Fruit fly (Drosophila melanogaster): ENCODE measurements around the gene Nhe3.

Nhe3 gene

DNA sequence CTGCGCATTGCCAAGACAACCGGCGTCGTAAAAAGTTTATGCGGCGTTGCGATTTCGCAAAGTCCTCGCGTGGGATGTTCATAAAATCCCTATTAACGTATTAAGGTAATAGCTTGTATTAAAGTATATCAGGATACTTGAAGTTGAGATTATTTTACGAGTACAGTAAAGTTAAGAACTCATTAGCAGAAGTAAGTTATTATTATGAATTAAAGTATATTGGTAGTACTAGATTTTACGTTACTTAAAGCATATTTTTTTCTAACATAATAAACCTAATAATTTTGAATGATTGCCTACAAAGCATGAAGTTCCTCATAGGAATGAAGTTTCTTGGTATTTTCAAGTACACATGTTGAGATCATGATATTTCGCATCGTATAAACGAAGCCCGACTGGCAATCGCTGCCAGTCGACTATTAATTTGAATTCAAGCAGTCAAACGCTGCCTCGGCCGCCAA lies 9.7 kb upstream of the Nhe3 start (continued):
- TF ChIP-seq CG2875 (GFP tag; optimal IDR thresholded peaks at IDR 0.05) (peak; percentile 50), Hsf (GFP tag; optimal IDR thresholded peaks at IDR 0.05) (peak; percentile 21), CG2712 (tag; optimal IDR thresholded peaks at IDR 0.05) (peak; percentile 77), CG17361 (GFP tag; IDR thresholded peaks at IDR 0.05) (peak; percentile 83), br (optimal IDR thresholded peaks at IDR 0.05) (no peak), HLH4C (GFP tag; IDR thresholded peaks at IDR 0.05; ENCODE audit: partially characterized antibody) (no peak), B-H1 (GFP tag; IDR thresholded peaks at IDR 0.05) (no peak), grn (GFP tag; optimal IDR thresholded peaks at IDR 0.05) (no peak), Lim3 (GFP tag; IDR thresholded peaks at IDR 0.05) (no peak), Ssrp (tag; optimal IDR thresholded peaks at IDR 0.05) (peak; percentile 53), CG17385 (GFP tag; optimal IDR thresholded peaks at IDR 0.05) (peak; percentile 59), sc (optimal IDR thresholded peaks at IDR 0.05) (no peak), sc (GFP tag; optimal IDR thresholded peaks at IDR 0.05) (peak; percentile 37), CG17612 (GFP tag; IDR thresholded peaks at IDR 0.05) (no peak), lola (GFP tag; optimal IDR thresholded peaks at IDR 0.05) (peak in 1 of 3 experiments; percentile 80), sob (GFP tag; IDR thresholded peaks at IDR 0.05) (no peak), hth (optimal IDR thresholded peaks at IDR 0.05) (no peak), CG13296 (GFP tag; optimal IDR thresholded peaks at IDR 0.05) (peak; percentile 28), Camta (GFP tag; optimal IDR thresholded peaks at IDR 0.05) (no peak), CG12071 (GFP tag; optimal IDR thresholded peaks at IDR 0.05) (no peak), Ptx1 (GFP tag; IDR thresholded peaks at IDR 0.05) (peak; percentile 32; the same call in 1 of the 2 replicates), zfh2 (GFP tag; optimal IDR thresholded peaks at IDR 0.05) (peak; percentile 0), twi (tag; optimal IDR thresholded peaks at IDR 0.05) (peak; percentile 16), jigr1 (GFP tag; IDR thresholded peaks at IDR 0.05) (no peak), onecut (GFP tag; IDR thresholded peaks at IDR 0.05) (0 out of 2 replicates have a peak, but pooled peaks have one; percentile 21), klu (GFP tag; IDR thresholded peaks at IDR 0.05) (no peak), Asciz (GFP tag; optimal IDR thresholded peaks at IDR 0.05) (peak; percentile 23), CG18262 (tag; optimal IDR thresholded peaks at IDR 0.05) (peak; percentile 85), Deaf1 (tag; optimal IDR thresholded peaks at IDR 0.05) (peak; percentile 40), Dad (GFP tag; optimal IDR thresholded peaks at IDR 0.05) (no peak), CG16813 (GFP tag; IDR thresholded peaks at IDR 0.05; ENCODE audit: partially characterized antibody) (no peak), Jarid2 (GFP tag; optimal IDR thresholded peaks at IDR 0.05) (no peak), lilli (GFP tag; optimal IDR thresholded peaks at IDR 0.05) (peak; percentile 27), tin (GFP tag; optimal IDR thresholded peaks at IDR 0.05) (peak; percentile 27), CG32532 (GFP tag; IDR thresholded peaks at IDR 0.05) (0 out of 2 replicates have a peak, but pooled peaks have one; percentile 33), Sox102F (GFP tag; optimal IDR thresholded peaks at IDR 0.05) (peak; percentile 53), Six4 (GFP tag; optimal IDR thresholded peaks at IDR 0.05) (peak; percentile 41), Rfx (GFP tag; IDR thresholded peaks at IDR 0.05) (no peak), CG34376 (GFP tag; optimal IDR thresholded peaks at IDR 0.05) (peak; percentile 14), chif (GFP tag; optimal IDR thresholded peaks at IDR 0.05) (peak in 1 of 2 experiments; percentile 44), CG15073 (GFP tag; optimal IDR thresholded peaks at IDR 0.05) (no peak), gcm (GFP tag; optimal IDR thresholded peaks at IDR 0.05) (peak; percentile 56), CG18619 (GFP tag; optimal IDR thresholded peaks at IDR 0.05) (peak; percentile 45), Hmr (GFP tag; optimal IDR thresholded peaks at IDR 0.05) (peak; percentile 43), D (optimal IDR thresholded peaks at IDR 0.05) (no peak), D (GFP tag; optimal IDR thresholded peaks at IDR 0.05) (peak; percentile 70), gsb-n (tag; optimal IDR thresholded peaks at IDR 0.05) (peak; percentile 47), insv (GFP tag; optimal IDR thresholded peaks at IDR 0.05) (no peak), dmrt99B (tag; optimal IDR thresholded peaks at IDR 0.05) (peak; percentile 75), E2f1 (GFP tag; IDR thresholded peaks at IDR 0.05) (0 out of 2 replicates have a peak, but pooled peaks have one; percentile 10), dpn (GFP tag; optimal IDR thresholded peaks at IDR 0.05) (peak in 1 of 2 experiments; percentile 13), stwl (tag; optimal IDR thresholded peaks at IDR 0.05) (no peak)
